Worm (Caenorhabditis elegans) whole organism, mixed stage, embryonic: ENCODE measurements around the gene bath-31.

Experiments
- M03D4.4 ChIP-seq: sonication (generic microtip); optimal IDR thresholded peaks from 2 replicates; lab custom pipeline; 2017; ENCODE audit warnings: mild to moderate bottlenecking, missing genetic modification characterization, missing compliant biosample characterization
- ceh-39 ChIP-seq: fragments of 150-350 bp; optimal IDR thresholded peaks from 2 replicates; lab custom pipeline; 2014; ENCODE audit warnings: missing biosample characterization, missing genetic modification characterization
- cnd-1 ChIP-seq: fragments of 200-800 bp; sonication (Bioruptor generic); optimal IDR thresholded peaks from 2 replicates; lab custom pipeline; 2018; ENCODE audit warnings: mild to moderate bottlenecking, missing genetic modification characterization, missing compliant biosample characterization
- drap-1 ChIP-seq: fragments of 200-800 bp; sonication (Bioruptor generic); optimal IDR thresholded peaks from 3 replicates; lab custom pipeline; 2018; ENCODE audit warnings: mild to moderate bottlenecking, missing genetic modification characterization, missing compliant biosample characterization
- elt-1 ChIP-seq: sonication (generic microtip); optimal IDR thresholded peaks from 2 replicates; lab custom pipeline; 2017; ENCODE audit warnings: missing genetic modification characterization, mild to moderate bottlenecking, missing compliant biosample characterization, antibody characterized with exemption, moderate library complexity, borderline replicate concordance; ENCODE audit not compliant: insufficient read depth
- elt-3 ChIP-seq: fragments of 150-350 bp; optimal IDR thresholded peaks from 2 replicates; lab custom pipeline; 2014; ENCODE audit warnings: missing biosample characterization, missing genetic modification characterization
- hlh-1 ChIP-seq: fragments of 150-350 bp; optimal IDR thresholded peaks from 2 replicates; lab custom pipeline; 2014; ENCODE audit warnings: missing biosample characterization, missing genetic modification reagents, missing genetic modification characterization
- lin-13 ChIP-seq: fragments of 150-350 bp; optimal IDR thresholded peaks from 2 replicates; lab custom pipeline; 2014; ENCODE audit warnings: missing biosample characterization, missing genetic modification characterization
- lsy-2 ChIP-seq: fragments of 150-350 bp; optimal IDR thresholded peaks from 2 replicates; lab custom pipeline; 2014; ENCODE audit warnings: missing biosample characterization, missing genetic modification characterization
- nhr-2 ChIP-seq: fragments of 150-350 bp; optimal IDR thresholded peaks from 2 replicates; lab custom pipeline; 2014; ENCODE audit warnings: missing biosample characterization, missing genetic modification characterization
- unc-62 ChIP-seq: fragments of 150-350 bp; optimal IDR thresholded peaks from 2 replicates; lab custom pipeline; 2014; ENCODE audit warnings: missing biosample characterization, missing genetic modification reagents, missing genetic modification characterization
- ztf-11 ChIP-seq: fragments of 150-350 bp; optimal IDR thresholded peaks from 2 replicates; lab custom pipeline; 2014; ENCODE audit warnings: missing biosample characterization, missing genetic modification characterization

- no peak for TF ChIP-seq elt-1 (tag; lab: Kevin White, UChicago)
- no peak for TF ChIP-seq nhr-2
- TF ChIP-seq lsy-2 (tag; lab: Kevin White, UChicago) = no peak
- no peak for TF ChIP-seq ceh-39 (tag; lab: Kevin White, UChicago)
- TF ChIP-seq M03D4.4 = no peak
- TF ChIP-seq drap-1 (GFP tag; lab: Kevin White, UChicago) = no peak
- no peak for TF ChIP-seq elt-3 (tag; lab: Kevin White, UChicago)
- TF ChIP-seq unc-62 (GFP tag; lab: Kevin White, UChicago) = no peak
- no peak for TF ChIP-seq hlh-1 (tag; lab: Kevin White, UChicago)
- no peak for TF ChIP-seq lin-13 (tag; lab: Kevin White, UChicago)
- no peak for TF ChIP-seq ztf-11 (tag; lab: Kevin White, UChicago)
- no peak for TF ChIP-seq cnd-1 (tag; lab: Kevin White, UChicago)
Measured at ce11 chrII:3775719-3776118, 43.9 kb downstream of the bath-31 start, which contains the start of gene T24E12.3.
